Worm (Caenorhabditis elegans): ENCODE results near the gene far-6.

The far-6 gene

ce11 chrIV:13322429-13322828, 5.7 kb upstream of the far-6 start (continued):
- TF ChIP-seq fkh-2 (tag; optimal IDR thresholded peaks at IDR 0.05) = no peak
- TF ChIP-seq zag-1 (tag; optimal IDR thresholded peaks at IDR 0.05) = no peak
- TF ChIP-seq jun-1 (tag; optimal IDR thresholded peaks at IDR 0.05) = peak; percentile 57
- TF ChIP-seq fos-1 (tag; optimal IDR thresholded peaks at IDR 0.05) = peak; percentile 46
- TF ChIP-seq ceh-28 (tag; optimal IDR thresholded peaks at IDR 0.05) = peak; percentile 71
- peak; percentile 54 for TF ChIP-seq nhr-11 (tag; optimal IDR thresholded peaks at IDR 0.05)
- TF ChIP-seq egl-5 (tag; optimal IDR thresholded peaks at IDR 0.05) = peak; percentile 8
- TF ChIP-seq elt-1 (tag; optimal IDR thresholded peaks at IDR 0.05) = no peak
- no peak for TF ChIP-seq nhr-77 (tag; optimal IDR thresholded peaks at IDR 0.05)
- TF ChIP-seq ceh-82 (tag; optimal IDR thresholded peaks at IDR 0.05) = no peak

ce11 chrIV:13323823-13324359, 4.3 kb upstream of the far-6 start, which contains the start of gene fat-2:
Gene fat-2, plus strand, starts transcription at chrIV:13323873.
- TF ChIP-seq pha-4 (tag; optimal IDR thresholded peaks at IDR 0.05) (no peak), hmg-11 (tag; optimal IDR thresholded peaks at IDR 0.05) (no peak), elt-3 (tag; optimal IDR thresholded peaks at IDR 0.05) (no peak), nhr-12 (tag; optimal IDR thresholded peaks at IDR 0.05) (no peak), nhr-76 (tag; optimal IDR thresholded peaks at IDR 0.05) (no peak), elt-2 (tag; optimal IDR thresholded peaks at IDR 0.05) (no peak)

DNA sequence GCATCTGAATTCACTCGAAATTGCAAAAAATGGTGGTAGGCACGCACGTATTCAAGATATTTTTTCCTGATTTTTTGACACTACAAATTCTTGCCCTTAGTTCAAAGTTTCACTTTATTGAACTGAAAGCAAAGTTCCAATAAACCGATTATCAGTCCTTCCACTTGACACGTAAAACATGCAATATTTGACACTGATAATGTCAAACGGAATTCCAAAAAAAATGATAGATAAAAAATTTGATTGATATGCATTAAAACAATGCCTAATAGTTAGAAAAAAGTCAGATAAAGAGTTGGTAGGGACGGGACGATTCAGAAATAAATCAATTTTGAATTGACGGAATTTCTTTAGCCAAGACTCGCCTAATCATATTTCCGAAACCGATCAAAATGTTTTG, 1.1 kb upstream of the far-6 start:
- no peak for TF ChIP-seq ztf-4 (tag; optimal IDR thresholded peaks at IDR 0.05)
- TF ChIP-seq pha-4 (tag; optimal IDR thresholded peaks at IDR 0.05) = peak; percentile 49
- peak; percentile 98 for TF ChIP-seq elt-2 (tag; optimal IDR thresholded peaks at IDR 0.05)
- TF ChIP-seq jun-1 (tag; optimal IDR thresholded peaks at IDR 0.05) = peak; percentile 69
- TF ChIP-seq fkh-10 (GFP tag; optimal IDR thresholded peaks at IDR 0.05) = no peak
- peak; percentile 95 for TF ChIP-seq pqm-1 (tag; optimal IDR thresholded peaks at IDR 0.05)

ce11 chrIV:13330547-13330946, 2.4 kb downstream of the far-6 start:
- TF ChIP-seq pha-4 (tag; optimal IDR thresholded peaks at IDR 0.05) = peak; percentile 50
- TF ChIP-seq ztf-11 (tag; optimal IDR thresholded peaks at IDR 0.05) = no peak
- TF ChIP-seq nhr-23 (tag; optimal IDR thresholded peaks at IDR 0.05) = no peak
- no peak for TF ChIP-seq ztf-4 (tag; optimal IDR thresholded peaks at IDR 0.05)
- TF ChIP-seq nhr-43 (tag; optimal IDR thresholded peaks at IDR 0.05; ENCODE audit: poor library complexity, severe bottlenecking) = no peak

DNA sequence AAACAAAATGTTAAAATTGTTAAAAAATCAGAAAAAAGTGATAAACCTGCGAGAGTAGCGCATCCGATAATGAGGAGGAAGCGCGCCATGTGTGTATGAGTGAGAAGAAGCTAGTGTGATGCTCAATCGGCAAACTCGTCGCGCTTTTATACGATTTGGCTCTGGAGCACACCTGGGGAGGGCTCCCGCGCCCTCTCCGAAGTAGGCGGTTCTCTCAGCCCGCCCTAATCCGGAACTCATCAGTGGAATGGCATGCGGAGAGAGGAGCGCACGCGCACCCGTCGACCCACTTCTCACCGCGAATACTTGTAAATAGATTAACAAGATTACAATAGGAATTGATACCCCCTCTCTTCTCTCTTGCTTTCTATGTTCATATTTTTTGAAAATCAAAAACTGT, 3.1 kb downstream of the far-6 start, which contains the start of gene pqn-74:
Gene pqn-74, minus strand, starts transcription at position 122 of the 400 bp plus-strand sequence.
- TF ChIP-seq pha-4 (tag; optimal IDR thresholded peaks at IDR 0.05) (peak; percentile 28), ceh-28 (tag; optimal IDR thresholded peaks at IDR 0.05) (no peak), tbx-2 (tag; optimal IDR thresholded peaks at IDR 0.05) (no peak), pqm-1 (tag; optimal IDR thresholded peaks at IDR 0.05) (no peak), ztf-4 (tag; optimal IDR thresholded peaks at IDR 0.05) (no peak)

DNA sequence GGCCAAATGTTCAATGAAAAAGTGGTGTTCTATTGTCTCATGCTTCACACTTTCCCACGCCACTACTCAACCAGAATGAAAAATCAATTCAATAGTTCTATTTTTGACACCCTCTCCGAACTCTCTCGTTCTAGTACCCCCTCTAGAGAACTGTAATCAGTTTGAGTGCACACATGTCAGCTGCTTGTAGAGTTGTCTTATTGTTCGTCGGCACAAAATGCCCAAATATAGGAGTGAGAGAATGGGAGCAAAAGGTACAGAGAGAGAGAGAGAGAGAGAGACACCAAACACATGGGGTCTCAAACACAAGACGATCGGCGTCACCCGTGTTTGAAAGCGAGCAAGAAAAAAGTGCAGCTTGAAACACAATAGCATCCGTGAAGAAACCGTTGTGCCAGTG, 6.1 kb downstream of the far-6 start:
- TF ChIP-seq nhr-11 (tag; optimal IDR thresholded peaks at IDR 0.05) (no peak), elt-1 (tag; optimal IDR thresholded peaks at IDR 0.05) (no peak), pha-4 (tag; optimal IDR thresholded peaks at IDR 0.05) (peak; percentile 61), eor-1 (tag; optimal IDR thresholded peaks at IDR 0.05) (no peak), nhr-76 (tag; optimal IDR thresholded peaks at IDR 0.05) (no peak), nfya-1 (tag; optimal IDR thresholded peaks at IDR 0.05; ENCODE audit: insufficient read depth) (no peak), elt-2 (tag; optimal IDR thresholded peaks at IDR 0.05) (peak; percentile 76), pqm-1 (tag; optimal IDR thresholded peaks at IDR 0.05) (peak; percentile 49)

DNA sequence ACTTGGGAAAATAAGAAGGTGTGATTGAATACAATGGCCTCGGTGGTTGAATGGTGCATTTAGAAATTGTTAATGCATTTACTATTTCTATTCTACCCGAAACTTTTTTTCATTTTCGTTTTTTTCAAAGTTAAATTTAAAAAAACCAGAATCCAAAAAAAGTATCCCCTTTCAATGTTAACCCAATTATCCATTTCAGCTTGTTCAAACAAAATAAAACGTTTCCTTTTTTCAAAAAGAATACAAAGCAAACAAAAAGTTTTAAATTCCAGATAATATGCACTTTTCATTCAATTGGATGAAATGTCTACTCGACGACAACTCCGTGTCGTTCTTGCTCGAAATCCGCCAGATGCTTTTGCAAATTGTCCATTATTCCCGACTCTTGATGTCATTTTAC, 14.4 kb downstream of the far-6 start, which contains the start of gene W02A2.5:
Gene W02A2.5, plus strand, starts transcription at position 301 of the 400 bp plus-strand sequence.
- TF ChIP-seq R02D3.7 (tag; optimal IDR thresholded peaks at IDR 0.05) = no peak
- no peak for TF ChIP-seq ceh-9 (tag; optimal IDR thresholded peaks at IDR 0.05)
- TF ChIP-seq elt-1 (tag; optimal IDR thresholded peaks at IDR 0.05) = no peak
- no peak for TF ChIP-seq snpc-4 (tag; optimal IDR thresholded peaks at IDR 0.05)
- TF ChIP-seq eor-1 (tag; optimal IDR thresholded peaks at IDR 0.05) = no peak
- TF ChIP-seq pha-4 (tag; optimal IDR thresholded peaks at IDR 0.05) = no peak
- TF ChIP-seq skn-1 (tag; optimal IDR thresholded peaks at IDR 0.05) = no peak
- TF ChIP-seq nhr-237 (tag; optimal IDR thresholded peaks at IDR 0.05) = no peak
- no peak for TF ChIP-seq nhr-43 (tag; optimal IDR thresholded peaks at IDR 0.05; ENCODE audit: poor library complexity, severe bottlenecking)
- no peak for TF ChIP-seq ceh-16 (tag; optimal IDR thresholded peaks at IDR 0.05)
- no peak for TF ChIP-seq mml-1 (tag; optimal IDR thresholded peaks at IDR 0.05)
- TF ChIP-seq elt-3 (tag; optimal IDR thresholded peaks at IDR 0.05) = no peak
- no peak for TF ChIP-seq nhr-11 (tag; optimal IDR thresholded peaks at IDR 0.05)
- no peak for TF ChIP-seq ZK546.5 (tag; optimal IDR thresholded peaks at IDR 0.05)
- no peak for TF ChIP-seq nhr-77 (tag; optimal IDR thresholded peaks at IDR 0.05)
- no peak for TF ChIP-seq fkh-10 (GFP tag; optimal IDR thresholded peaks at IDR 0.05)
- TF ChIP-seq nhr-76 (tag; optimal IDR thresholded peaks at IDR 0.05) = no peak
